Fruit fly (Drosophila melanogaster) whole organism, embryonic: ENCODE results near the gene Esyt2.
A peak's percentile ranks its signal among the peaks of the same experiment; 100 is the strongest.

Source experiments
- CG11723 ChIP-seq: fragments of 200-800 bp; sonication (Bioruptor generic); optimal IDR thresholded peaks from 2 replicates; lab custom pipeline; 2017; ENCODE audit warnings: missing biosample characterization, mild to moderate bottlenecking, missing genetic modification characterization
- CG12299 ChIP-seq: fragments of 200-800 bp; sonication (Bioruptor generic); optimal IDR thresholded peaks from 2 replicates; lab custom pipeline; 2018; ENCODE audit warnings: missing biosample characterization, mild to moderate bottlenecking, missing genetic modification characterization
- CG12391 ChIP-seq: fragments of 200-800 bp; sonication (Bioruptor generic); optimal IDR thresholded peaks from 3 replicates; lab custom pipeline; 2018; ENCODE audit warnings: missing biosample characterization, mild to moderate bottlenecking, missing genetic modification characterization, moderate library complexity
- CG13424 ChIP-seq: fragments of 200-800 bp; sonication (Bioruptor generic); optimal IDR thresholded peaks from 2 replicates; lab custom pipeline; 2019; ENCODE audit warnings: missing biosample characterization, mild to moderate bottlenecking, missing genetic modification characterization, moderate library complexity
- CG13624 ChIP-seq: fragments of 200-800 bp; sonication (Bioruptor generic); optimal IDR thresholded peaks from 2 replicates; lab custom pipeline; 2016; ENCODE audit warnings: missing biosample characterization, missing genetic modification characterization
- CG15011 ChIP-seq: fragments of 200-800 bp; sonication (Bioruptor generic); optimal IDR thresholded peaks from 3 replicates; lab custom pipeline; 2018; ENCODE audit warnings: missing biosample characterization, mild to moderate bottlenecking, missing genetic modification characterization
- CG16815 ChIP-seq: fragments of 200-800 bp; sonication (Bioruptor generic); optimal IDR thresholded peaks from 3 replicates; lab custom pipeline; 2017; ENCODE audit warnings: missing biosample characterization, mild to moderate bottlenecking, missing genetic modification characterization
- CG17912 ChIP-seq: fragments of 200-800 bp; sonication (Bioruptor generic); optimal IDR thresholded peaks from 2 replicates; lab custom pipeline; 2018; ENCODE audit warnings: missing biosample characterization, mild to moderate bottlenecking, missing genetic modification characterization
- CG18262 ChIP-seq: fragments of 200-800 bp; optimal IDR thresholded peaks from 3 replicates; lab custom pipeline; 2019; ENCODE audit warnings: missing biosample characterization, mild to moderate bottlenecking, missing genetic modification characterization, moderate library complexity
- CG18599 ChIP-seq: fragments of 200-800 bp; sonication (Bioruptor generic); optimal IDR thresholded peaks from 3 replicates; lab custom pipeline; 2017; ENCODE audit warnings: missing biosample characterization, missing genetic modification characterization, mild to moderate bottlenecking, moderate library complexity, missing genetic modification reagents
- CG18764 ChIP-seq: fragments of 200-800 bp; sonication (Bioruptor generic); optimal IDR thresholded peaks from 3 replicates; lab custom pipeline; 2016; ENCODE audit warnings: missing biosample characterization, missing genetic modification characterization
- CG2712 ChIP-seq: fragments of 200-800 bp; optimal IDR thresholded peaks from 3 replicates; lab custom pipeline; 2019; ENCODE audit warnings: missing biosample characterization, mild to moderate bottlenecking, missing genetic modification characterization, moderate library complexity
- CG30403 ChIP-seq: fragments of 200-800 bp; sonication (Bioruptor generic); optimal IDR thresholded peaks from 3 replicates; lab custom pipeline; 2016; ENCODE audit warnings: missing biosample characterization, missing genetic modification characterization
- CG31224 ChIP-seq: fragments of 200-800 bp; sonication (Bioruptor generic); IDR thresholded peaks from 2 replicates; pipeline ENCODE4 v1.3.6; 2022; ENCODE audit warnings: missing biosample characterization, missing genetic modification characterization
- CG32772 ChIP-seq: fragments of 200-800 bp; sonication (Bioruptor generic); IDR thresholded peaks from 2 replicates; pipeline ENCODE4 v1.3.6; 2022; ENCODE audit warnings: missing biosample characterization, missing genetic modification characterization
- CG34422 ChIP-seq: fragments of 200-800 bp; sonication (Bioruptor generic); IDR thresholded peaks from 3 replicates; pipeline ENCODE4 v1.3.6; 2022; ENCODE audit warnings: missing biosample characterization, missing genetic modification characterization
- CG4328 ChIP-seq: fragments of 200-800 bp; sonication (Bioruptor generic); optimal IDR thresholded peaks from 3 replicates; lab custom pipeline; 2017; ENCODE audit warnings: missing biosample characterization, missing genetic modification reagents, missing genetic modification characterization
- CG5953 ChIP-seq: fragments of 200-800 bp; sonication (Bioruptor generic); IDR thresholded peaks from 2 replicates; pipeline ENCODE4 v1.3.6; 2022; ENCODE audit warnings: missing biosample characterization, missing genetic modification characterization
- CG6791 ChIP-seq: fragments of 200-800 bp; sonication (Bioruptor generic); IDR thresholded peaks from 3 replicates; pipeline ENCODE4 v1.3.6; 2022; ENCODE audit warnings: missing biosample characterization, missing genetic modification characterization; ENCODE audit not compliant: partially characterized antibody
- CG6854 ChIP-seq: fragments of 200-800 bp; sonication (Bioruptor generic); optimal IDR thresholded peaks from 3 replicates; lab custom pipeline; 2017; ENCODE audit warnings: missing biosample characterization, mild to moderate bottlenecking, missing genetic modification characterization
- CG7372 ChIP-seq: fragments of 200-800 bp; sonication (Bioruptor generic); IDR thresholded peaks from 2 replicates; pipeline ENCODE4 v1.3.6; 2022; ENCODE audit warnings: missing biosample characterization, missing genetic modification characterization
- CG7556 ChIP-seq: fragments of 200-800 bp; sonication (Bioruptor generic); optimal IDR thresholded peaks from 2 replicates; lab custom pipeline; 2017; ENCODE audit warnings: missing biosample characterization, mild to moderate bottlenecking, missing genetic modification characterization
- CG7839 ChIP-seq: fragments of 200-800 bp; sonication (Bioruptor generic); optimal IDR thresholded peaks from 3 replicates; lab custom pipeline; 2018; ENCODE audit warnings: missing biosample characterization, mild to moderate bottlenecking, missing genetic modification characterization, moderate library complexity
- D ChIP-seq, 2 experiments: fragments of 200-800 bp in 1 of 2; fragments of >200 bp in 1 of 2; sonication (Bioruptor generic) in 1 of 2; optimal IDR thresholded peaks; 2 replicates in 1 of 2; 3 replicates in 1 of 2; lab custom pipeline; 2017; ENCODE audit warnings: mild to moderate bottlenecking in 1 of 2, missing biosample characterization in 1 of 2, missing genetic modification characterization in 1 of 2, missing genetic modification reagents in 1 of 2
- D19A ChIP-seq: fragments of 200-800 bp; optimal IDR thresholded peaks from 3 replicates; lab custom pipeline; 2019; ENCODE audit warnings: missing biosample characterization, mild to moderate bottlenecking, missing genetic modification characterization, moderate library complexity
- Dek ChIP-seq: fragments of 200-800 bp; sonication (Bioruptor generic); optimal IDR thresholded peaks from 3 replicates; lab custom pipeline; 2019; ENCODE audit warnings: missing biosample characterization, mild to moderate bottlenecking, missing genetic modification characterization, moderate library complexity
- Fer1 ChIP-seq: fragments of 200-800 bp; sonication (Bioruptor generic); optimal IDR thresholded peaks from 2 replicates; lab custom pipeline; 2017; ENCODE audit warnings: missing biosample characterization, mild to moderate bottlenecking, missing genetic modification characterization
- Fer2 ChIP-seq: fragments of 200-800 bp; sonication (Bioruptor generic); optimal IDR thresholded peaks from 2 replicates; lab custom pipeline; 2018; ENCODE audit warnings: missing biosample characterization, mild to moderate bottlenecking, missing genetic modification characterization, moderate library complexity
- H2.0 ChIP-seq: fragments of 200-800 bp; sonication (Bioruptor generic); IDR thresholded peaks from 2 replicates; pipeline ENCODE4 v1.3.6; 2022; ENCODE audit warnings: missing biosample characterization, missing genetic modification characterization
- Kr ChIP-seq: fragments of 200-800 bp; sonication (Bioruptor generic); optimal IDR thresholded peaks from 2 replicates; lab custom pipeline; 2017; ENCODE audit warnings: missing biosample characterization, mild to moderate bottlenecking, missing genetic modification characterization
- MBD-R2 ChIP-seq: fragments of 200-800 bp; sonication (Bioruptor generic); IDR thresholded peaks from 2 replicates; pipeline ENCODE4 v1.3.6; 2022; ENCODE audit warnings: missing biosample characterization, missing genetic modification characterization
- Sox100B ChIP-seq: fragments of 200-800 bp; sonication (Bioruptor generic); optimal IDR thresholded peaks from 3 replicates; lab custom pipeline; 2018; ENCODE audit warnings: missing biosample characterization, mild to moderate bottlenecking, missing genetic modification characterization
- Ssrp ChIP-seq: fragments of 200-800 bp; sonication (Bioruptor generic); optimal IDR thresholded peaks from 2 replicates; lab custom pipeline; 2018; ENCODE audit warnings: missing biosample characterization, mild to moderate bottlenecking, missing genetic modification characterization, moderate library complexity
- al ChIP-seq: fragments of 200-800 bp; sonication (Bioruptor generic); IDR thresholded peaks from 2 replicates; pipeline ENCODE4 v1.3.6; 2022; ENCODE audit warnings: missing biosample characterization, missing genetic modification characterization
- bbx ChIP-seq: fragments of 200-800 bp; sonication (Bioruptor generic); IDR thresholded peaks from 2 replicates; pipeline ENCODE4 v1.3.6; 2022; ENCODE audit warnings: missing biosample characterization, missing genetic modification characterization; ENCODE audit not compliant: partially characterized antibody
- bcd ChIP-seq: fragments of 200-800 bp; sonication (Bioruptor generic); optimal IDR thresholded peaks from 2 replicates; lab custom pipeline; 2017; ENCODE audit warnings: missing biosample characterization, mild to moderate bottlenecking, missing genetic modification characterization
- caup ChIP-seq: fragments of 200-800 bp; sonication (Bioruptor generic); optimal IDR thresholded peaks from 3 replicates; lab custom pipeline; 2017; ENCODE audit warnings: missing biosample characterization, mild to moderate bottlenecking, missing genetic modification characterization, moderate library complexity; ENCODE audit not compliant: severe bottlenecking
- dm ChIP-seq: fragments of 200-800 bp; sonication (Bioruptor generic); optimal IDR thresholded peaks from 3 replicates; lab custom pipeline; 2016; ENCODE audit warnings: missing biosample characterization, missing genetic modification characterization
- fd3F ChIP-seq: fragments of 200-800 bp; sonication (Bioruptor generic); optimal IDR thresholded peaks from 2 replicates; lab custom pipeline; 2018; ENCODE audit warnings: missing biosample characterization, mild to moderate bottlenecking, missing genetic modification characterization, moderate library complexity
- hkb ChIP-seq, 2 experiments: fragments of 200-800 bp in 1 of 2; fragments of >200 bp in 1 of 2; sonication (Bioruptor generic) in 1 of 2; IDR thresholded peaks in 1 of 2; optimal IDR thresholded peaks in 1 of 2; 2 replicates each; pipeline versions ENCODE4 v1.3.6 to Lab custom; 2017 to 2022; ENCODE audit warnings: missing biosample characterization in 1 of 2, missing genetic modification characterization in 1 of 2
- kah ChIP-seq: fragments of 200-800 bp; sonication (Bioruptor generic); optimal IDR thresholded peaks from 2 replicates; lab custom pipeline; 2018; ENCODE audit warnings: missing biosample characterization, mild to moderate bottlenecking, missing genetic modification characterization
- lab ChIP-seq: fragments of 200-800 bp; sonication (Bioruptor generic); optimal IDR thresholded peaks from 3 replicates; lab custom pipeline; 2017; ENCODE audit warnings: missing biosample characterization, missing genetic modification characterization, mild to moderate bottlenecking, moderate library complexity, missing genetic modification reagents
- ro ChIP-seq: fragments of 200-800 bp; sonication (Bioruptor generic); IDR thresholded peaks from 2 replicates; pipeline ENCODE4 v1.3.6; 2022; ENCODE audit warnings: missing biosample characterization, missing genetic modification characterization
- sens ChIP-seq: fragments of 200-800 bp; sonication (Bioruptor generic); peaks from one replicate; lab custom pipeline; 2016; ENCODE audit warnings: missing biosample characterization, missing genetic modification characterization
- slbo ChIP-seq: fragments of 200-800 bp; sonication (Bioruptor generic); IDR thresholded peaks from 2 replicates; pipeline ENCODE4 v1.3.6; 2022; ENCODE audit warnings: missing biosample characterization, missing genetic modification characterization
- tgo ChIP-seq: fragments of 200-800 bp; sonication (Bioruptor generic); IDR thresholded peaks from 3 replicates; pipeline ENCODE4 v1.3.6; 2022; ENCODE audit warnings: missing biosample characterization, missing genetic modification characterization
- usp ChIP-seq: fragments of >200 bp; optimal IDR thresholded peaks from 2 replicates; lab custom pipeline; 2017; ENCODE audit warnings: missing biosample characterization, missing genetic modification characterization
- wdn ChIP-seq: fragments of 200-800 bp; sonication (Bioruptor generic); IDR thresholded peaks from 2 replicates; pipeline ENCODE4 v1.3.6; 2022; ENCODE audit warnings: missing biosample characterization, missing genetic modification characterization

Gene Esyt2

dm6 chr3R:24544388-24544787 is at the start of gene Esyt2 (continued):
- TF ChIP-seq CG13624 (GFP tag; lab: Kevin White, UChicago) (no peak), CG32772 (peak; percentile 31; the same call in 1 of the 2 replicates), Kr (no peak), CG17912 (GFP tag; lab: Kevin White, UChicago) (no peak), CG7372 (0 out of 2 replicates have a peak, but pooled peaks have one; percentile 36), slbo (GFP tag; lab: Robert Waterston, UW) (peak; percentile 77), CG13424 (tag; lab: Kevin White, UChicago) (peak; percentile 4), D19A (tag; lab: Kevin White, UChicago) (peak; percentile 15), CG7556 (GFP tag; lab: Kevin White, UChicago) (peak; percentile 30), CG2712 (tag; lab: Kevin White, UChicago) (peak; percentile 32), H2.0 (GFP tag; lab: Robert Waterston, UW) (peak; percentile 32; the same call in 1 of the 2 replicates), bcd (GFP tag; lab: Kevin White, UChicago) (peak; percentile 53), CG4328 (GFP tag; lab: Kevin White, UChicago) (no peak), CG16815 (GFP tag; lab: Kevin White, UChicago) (peak; percentile 43), CG6791 (no peak), Fer1 (peak; percentile 46), CG6854 (GFP tag; lab: Kevin White, UChicago) (peak; percentile 48), CG7839 (tag; lab: Kevin White, UChicago) (peak; percentile 19), CG31224 (GFP tag; lab: Robert Waterston, UW) (peak; percentile 59; the same call in 1 of the 2 replicates), kah (GFP tag; lab: Kevin White, UChicago) (peak; percentile 65), MBD-R2 (GFP tag; lab: Robert Waterston, UW) (peak; percentile 48; the same call in 1 of the 2 replicates), sens (GFP tag; lab: Kevin White, UChicago) (peak; percentile 38), Sox100B (GFP tag; lab: Kevin White, UChicago) (peak; percentile 19), hkb (optimal IDR thresholded peaks at IDR 0.05; lab: Kevin White, UChicago) (no peak), hkb (GFP tag; IDR thresholded peaks at IDR 0.05; lab: Robert Waterston, UW) (peak; percentile 81), CG18764 (GFP tag; lab: Kevin White, UChicago) (no peak), al (GFP tag; lab: Robert Waterston, UW) (0 out of 2 replicates have a peak, but pooled peaks have one; percentile 46), CG18262 (peak; percentile 47), dm (GFP tag; lab: Kevin White, UChicago) (no peak), CG5953 (GFP tag; lab: Robert Waterston, UW) (0 out of 2 replicates have a peak, but pooled peaks have one; percentile 22), fd3F (peak; percentile 4), CG11723 (GFP tag; lab: Kevin White, UChicago) (no peak), CG30403 (GFP tag; lab: Kevin White, UChicago) (peak; percentile 21), lab (GFP tag; lab: Kevin White, UChicago) (peak; percentile 74), usp (GFP tag; lab: Kevin White, UChicago) (no peak), CG18599 (GFP tag; lab: Kevin White, UChicago) (peak; percentile 62), CG34422 (GFP tag; lab: Robert Waterston, UW) (peak; percentile 64; the same call in 1 of the 3 replicates), Ssrp (tag; lab: Kevin White, UChicago) (no peak), D (optimal IDR thresholded peaks at IDR 0.05; lab: Kevin White, UChicago) (no peak), D (GFP tag; optimal IDR thresholded peaks at IDR 0.05; lab: Kevin White, UChicago) (no peak), CG15011 (GFP tag; lab: Kevin White, UChicago) (peak; percentile 17), bbx (GFP tag; lab: Robert Waterston, UW) (peak; percentile 20; the same call in 1 of the 2 replicates), tgo (GFP tag; lab: Robert Waterston, UW) (peak; percentile 58; the same call in 2 of the 3 replicates), caup (GFP tag; lab: Kevin White, UChicago) (peak; percentile 16), wdn (GFP tag; lab: Robert Waterston, UW) (peak; percentile 37; the same call in 1 of the 2 replicates), Fer2 (tag; lab: Kevin White, UChicago) (no peak), CG12299 (tag; lab: Kevin White, UChicago) (peak; percentile 14), Dek (tag; lab: Kevin White, UChicago) (peak; percentile 66), CG12391 (peak; percentile 38), ro (peak; percentile 22; the same call in 1 of the 2 replicates)
